Fruit fly (Drosophila melanogaster): Measurements from ENCODE around the gene CG18273.

CG18273 gene

DNA sequence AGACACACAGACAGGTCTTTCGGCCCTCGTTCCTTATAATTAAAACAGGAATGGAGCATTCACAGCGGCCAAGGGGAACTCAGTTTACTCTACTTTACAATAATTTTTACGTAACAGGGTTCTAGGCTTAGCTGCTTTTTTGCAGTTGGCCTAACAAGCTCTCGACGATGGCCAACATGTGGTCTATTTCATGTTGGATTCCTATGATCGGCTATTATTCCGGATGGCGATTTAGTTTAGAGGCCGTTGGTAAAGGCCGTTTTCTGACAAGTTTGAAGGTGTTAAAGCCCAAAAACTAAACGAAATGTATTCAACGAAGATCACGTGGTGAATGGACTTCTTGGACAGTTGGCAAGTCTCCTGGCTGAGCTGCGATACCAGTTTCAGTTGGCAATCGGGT lies 41.4 kb downstream of the CG18273 start:
- TF ChIP-seq woc (GFP tag; optimal IDR thresholded peaks at IDR 0.05) (peak; percentile 63), CrebA (GFP tag; optimal IDR thresholded peaks at IDR 0.05; ENCODE audit: borderline replicate concordance) (no peak), tai (GFP tag; optimal IDR thresholded peaks at IDR 0.05) (no peak), Sp1 (GFP tag; optimal IDR thresholded peaks at IDR 0.05) (peak; percentile 36), psq (GFP tag; optimal IDR thresholded peaks at IDR 0.05) (no peak), CG32264 (GFP tag; optimal IDR thresholded peaks at IDR 0.05) (no peak), brk (GFP tag; optimal IDR thresholded peaks at IDR 0.05) (no peak), Hr83 (GFP tag; optimal IDR thresholded peaks at IDR 0.05; ENCODE audit: poor library complexity, severe bottlenecking) (no peak), rgr (GFP tag; optimal IDR thresholded peaks at IDR 0.05) (no peak), lola (GFP tag; optimal IDR thresholded peaks at IDR 0.05) (no peak), h (GFP tag; optimal IDR thresholded peaks at IDR 0.05) (no peak), Vsx2 (GFP tag; optimal IDR thresholded peaks at IDR 0.05; ENCODE audit: partially characterized antibody) (no peak), br (GFP tag; optimal IDR thresholded peaks at IDR 0.05) (no peak), pan (optimal IDR thresholded peaks at IDR 0.05) (no peak), Hnf4 (GFP tag; optimal IDR thresholded peaks at IDR 0.05) (no peak), Mio (GFP tag; optimal IDR thresholded peaks at IDR 0.05) (no peak), Myc (optimal IDR thresholded peaks at IDR 0.05) (no peak), Dfd (GFP tag; optimal IDR thresholded peaks at IDR 0.05) (no peak), fru (GFP tag; optimal IDR thresholded peaks at IDR 0.05) (peak; percentile 56), dl (GFP tag; optimal IDR thresholded peaks at IDR 0.05; ENCODE audit: insufficient read depth in 1 of 2, partially characterized antibody in 2 of 2) (no peak), CG9705 (GFP tag; optimal IDR thresholded peaks at IDR 0.05) (no peak), usp (GFP tag; optimal IDR thresholded peaks at IDR 0.05) (no peak), N (GFP tag; optimal IDR thresholded peaks at IDR 0.05) (no peak), Dif (GFP tag; optimal IDR thresholded peaks at IDR 0.05; ENCODE audit: partially characterized antibody) (no peak), Abd-B (GFP tag; optimal IDR thresholded peaks at IDR 0.05) (no peak), Rel (GFP tag; optimal IDR thresholded peaks at IDR 0.05) (no peak), Rel (tag; optimal IDR thresholded peaks at IDR 0.05) (no peak), foxo (GFP tag; optimal IDR thresholded peaks at IDR 0.05) (peak in 1 of 2 experiments; percentile 42), ey (GFP tag; optimal IDR thresholded peaks at IDR 0.05) (peak; percentile 19), GATAd (GFP tag; optimal IDR thresholded peaks at IDR 0.05) (no peak), sv (GFP tag; optimal IDR thresholded peaks at IDR 0.05) (no peak), Hr78 (GFP tag; optimal IDR thresholded peaks at IDR 0.05) (no peak), dmrt93B (GFP tag; optimal IDR thresholded peaks at IDR 0.05) (peak; percentile 9), Jra (GFP tag; optimal IDR thresholded peaks at IDR 0.05) (no peak), OdsH (GFP tag; optimal IDR thresholded peaks at IDR 0.05) (peak; percentile 17), jim (GFP tag; optimal IDR thresholded peaks at IDR 0.05) (no peak), HLH106 (tag; optimal IDR thresholded peaks at IDR 0.05) (peak; percentile 34), dsf (GFP tag; optimal IDR thresholded peaks at IDR 0.05; ENCODE audit: borderline replicate concordance) (no peak), sage (GFP tag; optimal IDR thresholded peaks at IDR 0.05) (no peak)

DNA sequence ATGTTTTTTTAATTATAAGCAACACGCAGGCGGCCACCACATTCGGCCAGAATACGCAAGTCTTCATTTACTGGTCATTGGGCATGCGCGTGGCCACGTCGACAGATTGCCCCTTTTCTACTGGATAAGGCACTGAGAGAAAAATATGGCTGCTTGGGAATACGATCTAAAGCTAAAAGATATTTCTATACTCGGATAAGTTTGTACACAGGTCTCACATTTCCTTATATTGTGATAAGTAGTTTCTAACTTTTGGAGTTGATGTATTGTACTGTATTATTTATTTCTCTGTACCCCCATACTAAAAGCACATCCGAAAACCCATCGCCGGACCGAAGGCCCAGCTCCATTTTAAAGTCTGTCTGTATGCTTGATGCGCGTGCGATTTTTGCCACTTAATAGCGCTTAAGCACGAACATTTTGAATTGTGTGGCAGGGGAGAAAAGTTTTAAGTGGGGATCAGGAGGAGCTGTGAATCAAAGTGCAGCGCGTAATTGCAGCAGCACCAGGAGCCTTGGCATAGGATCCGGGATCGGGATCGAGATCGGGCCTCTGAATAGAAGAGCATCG lies 43.3 kb downstream of the CG18273 start:
- TF ChIP-seq rgr (GFP tag; optimal IDR thresholded peaks at IDR 0.05), result peak; percentile 64
- no peak for TF ChIP-seq dsf (GFP tag; optimal IDR thresholded peaks at IDR 0.05; ENCODE audit: borderline replicate concordance)
- no peak for TF ChIP-seq Dfd (GFP tag; optimal IDR thresholded peaks at IDR 0.05)
- peak; percentile 58 for TF ChIP-seq HLH106 (tag; optimal IDR thresholded peaks at IDR 0.05)
- no peak for TF ChIP-seq Rel (GFP tag; optimal IDR thresholded peaks at IDR 0.05)
- TF ChIP-seq Rel (tag; optimal IDR thresholded peaks at IDR 0.05), result no peak
- TF ChIP-seq br (GFP tag; optimal IDR thresholded peaks at IDR 0.05), result peak; percentile 66
- TF ChIP-seq dmrt93B (GFP tag; optimal IDR thresholded peaks at IDR 0.05), result peak; percentile 33
- peak; percentile 33 for TF ChIP-seq brk (GFP tag; optimal IDR thresholded peaks at IDR 0.05)
- no peak for TF ChIP-seq CG32264 (GFP tag; optimal IDR thresholded peaks at IDR 0.05)
- TF ChIP-seq OdsH (GFP tag; optimal IDR thresholded peaks at IDR 0.05), result peak; percentile 69
- TF ChIP-seq tai (GFP tag; optimal IDR thresholded peaks at IDR 0.05), result peak; percentile 49
- no peak for TF ChIP-seq Dif (GFP tag; optimal IDR thresholded peaks at IDR 0.05; ENCODE audit: partially characterized antibody)
- peak; percentile 68 for TF ChIP-seq ey (GFP tag; optimal IDR thresholded peaks at IDR 0.05)
- TF ChIP-seq psq (GFP tag; optimal IDR thresholded peaks at IDR 0.05), result peak; percentile 37
- peak; percentile 54 for TF ChIP-seq woc (GFP tag; optimal IDR thresholded peaks at IDR 0.05)
- TF ChIP-seq Sp1 (GFP tag; optimal IDR thresholded peaks at IDR 0.05), result peak; percentile 50
- peak; percentile 23 for TF ChIP-seq sage (GFP tag; optimal IDR thresholded peaks at IDR 0.05)
- TF ChIP-seq pan (optimal IDR thresholded peaks at IDR 0.05), result no peak
- TF ChIP-seq Hr78 (GFP tag; optimal IDR thresholded peaks at IDR 0.05), result no peak
- peak; percentile 68 for TF ChIP-seq fru (GFP tag; optimal IDR thresholded peaks at IDR 0.05)
- no peak for TF ChIP-seq Jra (GFP tag; optimal IDR thresholded peaks at IDR 0.05)
- peak; percentile 77 for TF ChIP-seq h (GFP tag; optimal IDR thresholded peaks at IDR 0.05)
- TF ChIP-seq Vsx2 (GFP tag; optimal IDR thresholded peaks at IDR 0.05; ENCODE audit: partially characterized antibody), result no peak
- peak; percentile 60 for TF ChIP-seq Hnf4 (GFP tag; optimal IDR thresholded peaks at IDR 0.05)
- TF ChIP-seq foxo (GFP tag; optimal IDR thresholded peaks at IDR 0.05), result peak in 1 of 2 experiments; percentile 70

Measured in whole organism, wandering third instar larva.